Worm (Caenorhabditis elegans) whole organism, early embryonic: Measurements from ENCODE around the gene flp-21.

Experiments
- flt-1 ChIP-seq: fragments of 200-800 bp; sonication (Bioruptor generic); IDR thresholded peaks from 2 replicates; pipeline ENCODE4 v1.3.6; 2022; ENCODE audit warnings: missing genetic modification characterization, missing compliant biosample characterization
- hmg-4 ChIP-seq: fragments of 200-800 bp; sonication (Bioruptor generic); optimal IDR thresholded peaks from 2 replicates; lab custom pipeline; 2018; ENCODE audit warnings: mild to moderate bottlenecking, missing genetic modification characterization, missing compliant biosample characterization

ce11 chrV:7754557-7754956 is 38.6 kb upstream of the flp-21 start, which contains the start of gene T05B11.4:
- TF ChIP-seq flt-1 (GFP tag; lab: Robert Waterston, UW): no peak
- no peak for TF ChIP-seq hmg-4 (GFP tag; lab: Kevin White, UChicago)
